Worm (Caenorhabditis elegans): ENCODE results near the gene cutl-18.

DNA sequence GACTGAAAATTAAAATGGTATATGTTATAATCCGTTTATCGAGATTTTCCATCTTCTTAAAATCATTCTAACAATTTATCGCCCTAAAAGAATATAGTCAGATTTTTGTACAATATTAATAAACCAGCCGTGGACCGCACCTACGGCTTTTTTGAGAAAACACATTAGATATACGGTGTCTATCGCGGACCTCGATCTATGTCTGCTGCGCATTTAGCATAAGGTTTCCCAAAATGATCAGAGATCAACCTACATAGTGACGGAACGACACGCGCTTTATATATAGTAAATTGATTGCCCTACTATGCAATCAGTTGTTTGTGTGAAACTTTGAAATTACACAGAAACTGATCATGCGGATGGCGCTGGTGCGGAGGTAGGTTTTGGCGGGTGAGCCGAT, 24.0 kb downstream of the cutl-18 start:
- TF ChIP-seq ztf-7 (tag; optimal IDR thresholded peaks at IDR 0.05) (no peak), nhr-237 (tag; optimal IDR thresholded peaks at IDR 0.05) (no peak), snpc-4 (tag; optimal IDR thresholded peaks at IDR 0.05) (no peak)

Measured in whole organism, L4 larva.